Fruit fly (Drosophila melanogaster): Measurements from ENCODE around the gene D19A.
A peak's percentile ranks its signal among the peaks of the same experiment; 100 is the strongest.

Gene D19A

DNA sequence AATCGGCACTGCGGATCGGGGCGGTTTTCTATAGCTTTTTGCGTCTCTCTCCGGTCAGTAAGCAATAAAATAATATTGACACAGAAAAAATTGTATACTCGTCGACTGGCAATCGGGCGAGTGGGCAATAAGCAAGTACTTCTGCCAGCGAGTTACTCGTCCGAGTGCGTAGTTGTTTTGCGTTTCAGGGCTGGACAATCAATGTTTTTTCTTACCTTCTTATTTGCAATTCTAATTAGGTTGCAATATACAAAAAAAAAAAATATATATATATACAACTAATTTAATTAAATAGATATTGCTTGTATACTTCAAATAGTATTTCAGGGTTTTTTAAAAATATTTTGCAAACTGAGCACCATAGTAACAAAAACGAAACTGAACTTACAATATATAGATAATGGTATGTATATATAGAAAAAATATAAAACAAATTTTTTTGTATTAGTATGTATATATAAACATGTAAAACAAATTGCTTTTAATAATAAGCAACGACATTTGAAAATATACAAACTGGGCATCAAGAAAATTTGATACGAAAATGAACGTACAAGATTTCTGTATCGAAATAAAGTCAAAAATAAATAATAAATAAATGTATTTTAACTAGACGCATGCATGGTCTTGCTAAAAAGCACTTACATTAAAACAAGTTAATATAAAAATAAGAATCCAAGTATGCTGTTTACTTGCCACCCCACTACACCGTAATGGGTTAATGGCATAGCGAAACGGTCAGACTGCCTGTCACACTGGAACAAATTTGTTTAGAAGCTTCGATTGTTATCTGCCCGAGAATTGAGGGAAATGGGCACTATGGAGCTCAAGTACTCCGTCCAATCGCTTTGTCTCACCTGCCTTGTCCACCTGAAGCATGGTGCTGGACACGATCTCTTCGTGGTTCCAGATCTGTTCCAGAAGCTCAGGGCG is at the start of gene D19A, which contains the start of gene CG7386 (continued):
- TF ChIP-seq trem (tag; optimal IDR thresholded peaks at IDR 0.05) (peak; percentile 36), CG12769 (tag; optimal IDR thresholded peaks at IDR 0.05) (peak; percentile 15), CG9437 (GFP tag; optimal IDR thresholded peaks at IDR 0.05) (peak; percentile 21), NfI (GFP tag; optimal IDR thresholded peaks at IDR 0.05) (peak; percentile 45), sug (tag; optimal IDR thresholded peaks at IDR 0.05) (peak; percentile 25), CG6854 (GFP tag; optimal IDR thresholded peaks at IDR 0.05) (no peak), rib (GFP tag; IDR thresholded peaks at IDR 0.05) (no peak), CG2129 (GFP tag; IDR thresholded peaks at IDR 0.05; ENCODE audit: partially characterized antibody) (no peak), tgo (GFP tag; IDR thresholded peaks at IDR 0.05) (peak; percentile 45), klu (GFP tag; IDR thresholded peaks at IDR 0.05) (no peak), Asciz (GFP tag; optimal IDR thresholded peaks at IDR 0.05) (no peak), CG5245 (GFP tag; optimal IDR thresholded peaks at IDR 0.05) (no peak), Hr78 (GFP tag; optimal IDR thresholded peaks at IDR 0.05) (no peak), CG3838 (GFP tag; optimal IDR thresholded peaks at IDR 0.05) (no peak), chif (GFP tag; optimal IDR thresholded peaks at IDR 0.05) (peak in 1 of 2 experiments; percentile 40), abd-A (tag; optimal IDR thresholded peaks at IDR 0.05) (no peak), bsh (GFP tag; optimal IDR thresholded peaks at IDR 0.05) (peak in 1 of 2 experiments; percentile 55), HmgD (GFP tag; optimal IDR thresholded peaks at IDR 0.05) (peak; percentile 62), NC2α (GFP tag; optimal IDR thresholded peaks at IDR 0.05) (no peak), dmrt11E (tag; optimal IDR thresholded peaks at IDR 0.05) (peak; percentile 50), crc (GFP tag; optimal IDR thresholded peaks at IDR 0.05) (no peak), Mad (GFP tag; optimal IDR thresholded peaks at IDR 0.05) (peak; percentile 16), CG4854 (GFP tag; optimal IDR thresholded peaks at IDR 0.05) (no peak), CG13894 (tag; optimal IDR thresholded peaks at IDR 0.05) (peak; percentile 34), ken (GFP tag; IDR thresholded peaks at IDR 0.05) (peak; percentile 59; the same call in 1 of the 3 replicates), Nf-YC (tag; optimal IDR thresholded peaks at IDR 0.05) (peak; percentile 63), Atf3 (GFP tag; optimal IDR thresholded peaks at IDR 0.05) (no peak), Hsf (GFP tag; optimal IDR thresholded peaks at IDR 0.05) (peak; percentile 41), CG4282 (GFP tag; optimal IDR thresholded peaks at IDR 0.05) (no peak), CG7271 (tag; optimal IDR thresholded peaks at IDR 0.05) (no peak), CG10321 (GFP tag; IDR thresholded peaks at IDR 0.05) (no peak), slp2 (GFP tag; optimal IDR thresholded peaks at IDR 0.05) (peak; percentile 49), fd64A (GFP tag; optimal IDR thresholded peaks at IDR 0.05) (no peak), corto (GFP tag; optimal IDR thresholded peaks at IDR 0.05) (no peak), Nf-YA (GFP tag; IDR thresholded peaks at IDR 0.05) (0 out of 2 replicates have a peak, but pooled peaks have one; percentile 14), CG7839 (tag; optimal IDR thresholded peaks at IDR 0.05) (peak; percentile 61), org-1 (GFP tag; optimal IDR thresholded peaks at IDR 0.05) (no peak), CG4820 (GFP tag; optimal IDR thresholded peaks at IDR 0.05) (peak; percentile 13), Gsc (GFP tag; IDR thresholded peaks at IDR 0.05) (no peak), HLH54F (GFP tag; optimal IDR thresholded peaks at IDR 0.05) (peak; percentile 79), CG10959 (GFP tag; IDR thresholded peaks at IDR 0.05) (peak; percentile 71), Ets97D (GFP tag; optimal IDR thresholded peaks at IDR 0.05) (peak; percentile 57), Optix (GFP tag; IDR thresholded peaks at IDR 0.05) (peak; percentile 61), Aef1 (GFP tag; IDR thresholded peaks at IDR 0.05) (peak; percentile 45), sqz (GFP tag; optimal IDR thresholded peaks at IDR 0.05) (peak; percentile 88), stwl (tag; optimal IDR thresholded peaks at IDR 0.05) (peak; percentile 62), CG17328 (GFP tag; IDR thresholded peaks at IDR 0.05) (peak; percentile 54), CG8290 (GFP tag; optimal IDR thresholded peaks at IDR 0.05) (peak; percentile 4), CG8290 (tag; optimal IDR thresholded peaks at IDR 0.05) (peak in 1 of 2 experiments; percentile 86)
